Worm (Caenorhabditis elegans) whole organism, L3 larva: Measurements from ENCODE around the gene Y40C7B.4.
"Not testable (repeated sequence)": the region's sequence is repeated elsewhere in the genome, so short reads cannot be mapped to it uniquely, and the experiment has no call there.

Experiments used
- ZK546.5 ChIP-seq: sonication (generic microtip); optimal IDR thresholded peaks from 2 replicates; lab custom pipeline; 2017; ENCODE audit warnings: missing biosample characterization, missing genetic modification characterization
- aly-2 ChIP-seq: fragments of 150-350 bp; optimal IDR thresholded peaks from 2 replicates; lab custom pipeline; 2014; ENCODE audit warnings: missing biosample characterization, missing genetic modification characterization
- ama-1 ChIP-seq: fragments of 150-350 bp; optimal IDR thresholded peaks from 2 replicates; lab custom pipeline; 2018
- ceh-9 ChIP-seq: sonication (generic microtip); optimal IDR thresholded peaks from 2 replicates; lab custom pipeline; 2018; ENCODE audit warnings: missing biosample characterization, missing genetic modification characterization
- egl-27 ChIP-seq: sonication (generic microtip); optimal IDR thresholded peaks from 4 replicates; lab custom pipeline; 2017; ENCODE audit warnings: missing biosample characterization, missing genetic modification reagents, missing genetic modification characterization
- egl-5 ChIP-seq: fragments of 150-350 bp; optimal IDR thresholded peaks from 2 replicates; lab custom pipeline; 2017; ENCODE audit warnings: missing biosample characterization, missing genetic modification reagents, missing genetic modification characterization, inconsistent platforms
- elt-1 ChIP-seq: fragments of 150-350 bp; optimal IDR thresholded peaks from 2 replicates; lab custom pipeline; 2014; ENCODE audit warnings: missing biosample characterization, missing genetic modification characterization
- elt-2 ChIP-seq: sonication (generic microtip); optimal IDR thresholded peaks from 2 replicates; lab custom pipeline; 2016; ENCODE audit warnings: missing genetic modification reagents, mild to moderate bottlenecking, missing genetic modification characterization, missing compliant biosample characterization
- elt-3 ChIP-seq, 3 experiments: fragments of 150-350 bp in 1 of 3; sonication (generic microtip) in 2 of 3; optimal IDR thresholded peaks; 2 replicates in 2 of 3; 4 replicates in 1 of 3; lab custom pipeline; 2014 to 2017; ENCODE audit warnings: missing biosample characterization in 3 of 3, missing genetic modification characterization in 3 of 3
- fkh-10 ChIP-seq: sonication (generic microtip); optimal IDR thresholded peaks from 2 replicates; lab custom pipeline; 2017; ENCODE audit warnings: missing biosample characterization, missing genetic modification reagents, missing genetic modification characterization
- jun-1 ChIP-seq: fragments of 150-350 bp; optimal IDR thresholded peaks from 2 replicates; lab custom pipeline; 2014; ENCODE audit warnings: missing biosample characterization, missing genetic modification reagents, missing genetic modification characterization
- lsy-12 ChIP-seq: sonication (generic microtip); optimal IDR thresholded peaks from 2 replicates; lab custom pipeline; 2016; ENCODE audit warnings: mild to moderate bottlenecking, missing genetic modification characterization, missing compliant biosample characterization
- nhr-11 ChIP-seq: fragments of 150-350 bp; optimal IDR thresholded peaks from 2 replicates; lab custom pipeline; 2014; ENCODE audit warnings: missing biosample characterization, missing genetic modification characterization
- nhr-12 ChIP-seq: fragments of 150-350 bp; optimal IDR thresholded peaks from 2 replicates; lab custom pipeline; 2014; ENCODE audit warnings: missing biosample characterization, missing genetic modification characterization
- nhr-23 ChIP-seq: fragments of 150-350 bp; optimal IDR thresholded peaks from 2 replicates; lab custom pipeline; 2014; ENCODE audit warnings: missing biosample characterization, missing genetic modification reagents, missing genetic modification characterization
- nhr-237 ChIP-seq: fragments of 150-350 bp; optimal IDR thresholded peaks from 2 replicates; lab custom pipeline; 2014; ENCODE audit warnings: missing biosample characterization, missing genetic modification characterization
- nhr-28 ChIP-seq: fragments of 150-350 bp; optimal IDR thresholded peaks from 2 replicates; lab custom pipeline; 2014; ENCODE audit warnings: missing biosample characterization, missing genetic modification characterization
- nhr-77 ChIP-seq: fragments of 150-350 bp; optimal IDR thresholded peaks from 2 replicates; lab custom pipeline; 2014; ENCODE audit warnings: missing biosample characterization, missing genetic modification characterization
- pha-4 ChIP-seq: fragments of 150-350 bp; optimal IDR thresholded peaks from 2 replicates; lab custom pipeline; 2014; ENCODE audit warnings: missing biosample characterization, missing genetic modification reagents, missing genetic modification characterization
- pqm-1 ChIP-seq: fragments of 150-350 bp; optimal IDR thresholded peaks from 2 replicates; lab custom pipeline; 2017; ENCODE audit warnings: missing biosample characterization, missing genetic modification characterization, inconsistent platforms
- sea-2 ChIP-seq: fragments of 150-350 bp; sonication (generic microtip); optimal IDR thresholded peaks from 4 replicates; lab custom pipeline; 2014; ENCODE audit warnings: missing biosample characterization, missing genetic modification reagents, missing genetic modification characterization
- skn-1 ChIP-seq: fragments of 150-350 bp; optimal IDR thresholded peaks from 2 replicates; lab custom pipeline; 2014; ENCODE audit warnings: missing biosample characterization, missing genetic modification characterization
- snpc-4 ChIP-seq: fragments of 150-350 bp; optimal IDR thresholded peaks from 2 replicates; lab custom pipeline; 2014; ENCODE audit warnings: missing biosample characterization, missing genetic modification characterization
- tbx-2 ChIP-seq: sonication (generic microtip); optimal IDR thresholded peaks from 2 replicates; lab custom pipeline; 2016; ENCODE audit warnings: mild to moderate bottlenecking, missing genetic modification characterization, missing compliant biosample characterization
- zag-1 ChIP-seq: fragments of 150-350 bp; optimal IDR thresholded peaks from 2 replicates; lab custom pipeline; 2014; ENCODE audit warnings: missing biosample characterization, missing genetic modification characterization
- ztf-11 ChIP-seq: fragments of 150-350 bp; optimal IDR thresholded peaks from 2 replicates; lab custom pipeline; 2014; ENCODE audit warnings: missing biosample characterization, missing genetic modification characterization

Y40C7B.4 gene

DNA sequence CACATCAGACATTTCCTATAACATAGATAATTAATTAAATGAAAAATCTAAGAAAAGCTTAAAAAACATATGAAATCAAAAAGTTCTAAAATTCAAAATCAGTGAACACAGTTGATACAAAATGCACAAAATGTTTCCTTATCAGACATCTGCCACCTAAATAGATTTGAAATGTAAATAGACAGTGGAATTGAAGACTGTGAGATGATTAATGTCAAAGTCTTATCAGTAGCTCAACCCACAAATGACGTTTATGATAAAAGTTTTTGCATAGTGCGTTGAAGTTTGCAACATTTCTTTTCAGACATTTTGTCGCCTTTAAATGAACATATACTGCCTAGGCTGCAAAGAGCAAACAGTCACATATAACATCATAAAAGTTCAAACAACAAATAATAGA is at the start of gene Y40C7B.4:
Gene Y40C7B.4, minus strand, starts transcription at position 19 of the 400 bp plus-strand sequence.
- TF ChIP-seq pqm-1 (tag; lab: Kevin White, UChicago) (peak; percentile 93), jun-1 (tag; lab: Kevin White, UChicago) (peak; percentile 56), ama-1 (lab: Kevin White, UChicago) (no peak), pha-4 (tag; lab: Kevin White, UChicago) (peak; percentile 67), elt-2 (tag; lab: Kevin White, UChicago) (peak; percentile 97)

ce11 chrX:17304920-17305319 is 48.3 kb upstream of the Y40C7B.4 start, which contains the start of gene C33E10.1:
TSS of gene C33E10.1 (plus strand) at chrX:17305220.
- TF ChIP-seq ZK546.5; nhr-28; zag-1 (tag; lab: Kevin White, UChicago): not testable (repeated sequence)

ce11 chrX:17302419-17302818 is 45.8 kb upstream of the Y40C7B.4 start, which contains the start of gene fbxa-120:
TSS of gene fbxa-120 (plus strand) at chrX:17302719.
- TF ChIP-seq ama-1 (lab: Kevin White, UChicago): no peak
- no peak for TF ChIP-seq tbx-2 (tag; lab: Kevin White, UChicago)
- TF ChIP-seq sea-2: no peak
- TF ChIP-seq egl-27 (tag; lab: Kevin White, UChicago): no peak
- no peak for TF ChIP-seq elt-2 (tag; lab: Kevin White, UChicago)
- TF ChIP-seq pha-4 (tag; lab: Kevin White, UChicago): no peak
- TF ChIP-seq egl-5: no peak
- TF ChIP-seq nhr-23 (tag; lab: Kevin White, UChicago): no peak
- TF ChIP-seq skn-1: no peak
- no peak for TF ChIP-seq ZK546.5

DNA sequence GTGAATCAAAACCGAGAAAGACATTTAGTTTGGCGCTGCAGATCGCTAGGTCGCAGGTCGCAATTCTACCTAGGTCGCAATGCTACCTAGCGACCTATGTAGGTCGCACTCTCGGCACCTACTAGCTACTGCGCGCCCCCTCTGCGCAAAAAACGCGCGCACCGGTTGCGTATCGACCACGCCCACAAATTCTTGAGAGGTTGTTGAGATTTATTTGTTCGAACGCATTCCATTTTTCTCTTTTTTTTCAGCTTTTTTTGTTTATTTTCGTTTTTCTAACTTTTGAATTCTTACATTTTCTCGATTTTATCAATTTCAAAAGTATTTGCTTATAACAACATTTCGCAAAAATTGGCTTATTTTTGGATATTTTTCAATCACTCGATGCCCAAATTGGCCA is 45.3 kb upstream of the Y40C7B.4 start, which contains the start of gene C33E10.10:
Gene C33E10.10, minus strand, starts transcription at position 101 of the 400 bp plus-strand sequence.
- TF ChIP-seq pha-4 (tag; lab: Kevin White, UChicago) (no peak), nhr-11 (no peak), tbx-2 (tag; lab: Kevin White, UChicago) (no peak)

ce11 chrX:17300735-17301134 is 44.1 kb upstream of the Y40C7B.4 start:
- TF ChIP-seq nhr-77 (tag; lab: Kevin White, UChicago): no peak
- peak; percentile 40 for TF ChIP-seq snpc-4

- TF ChIP-seq nhr-237: no peak
- peak; percentile 53 for TF ChIP-seq pha-4 (tag; lab: Kevin White, UChicago)
- no peak for TF ChIP-seq fkh-10 (GFP tag; lab: Kevin White, UChicago)
- TF ChIP-seq nhr-12: no peak
- TF ChIP-seq elt-2 (tag; lab: Kevin White, UChicago): peak; percentile 6
Observed at ce11 chrX:17297408-17297807, 40.8 kb upstream of the Y40C7B.4 start.

- TF ChIP-seq ceh-9 (tag; lab: Kevin White, UChicago) (no peak), ztf-11 (tag; lab: Kevin White, UChicago) (no peak), aly-2 (tag; lab: Kevin White, UChicago) (no peak), elt-3 (tag; optimal IDR thresholded peaks at IDR 0.05; lab: Kevin White, UChicago) (no peak)
Observed at ce11 chrX:17294728-17295127, 38.1 kb upstream of the Y40C7B.4 start, which contains the start of gene C33E10.8. TSS of gene C33E10.8 (minus strand) at chrX:17294828.

- TF ChIP-seq elt-1 (tag; lab: Kevin White, UChicago): no peak
- TF ChIP-seq, all 47 proteins: peak for 0
Observed at ce11 chrX:17294019-17294418, 37.4 kb upstream of the Y40C7B.4 start.

DNA sequence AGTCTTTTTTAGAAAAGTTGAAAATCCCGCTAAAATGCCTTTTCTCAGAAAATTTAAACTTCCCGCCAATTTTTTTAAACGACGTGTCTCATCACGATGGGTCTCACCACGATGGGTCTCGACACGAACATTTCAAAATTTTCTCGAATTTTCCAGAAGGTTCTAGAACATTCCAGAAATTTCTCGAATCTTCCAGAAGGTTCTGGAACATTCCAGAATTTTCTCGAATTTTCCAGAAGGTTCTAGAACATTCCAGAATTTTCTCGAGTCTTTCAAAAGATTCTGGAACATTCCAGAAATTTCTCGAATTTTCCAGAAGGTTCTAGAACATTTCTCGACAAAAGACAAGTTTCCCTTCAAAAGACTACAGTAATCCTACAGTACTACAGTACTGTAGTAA is 31.8 kb upstream of the Y40C7B.4 start:
- TF ChIP-seq nhr-23 (tag; lab: Kevin White, UChicago): no peak
- TF ChIP-seq nhr-28: no peak
- no peak for TF ChIP-seq lsy-12
- TF ChIP-seq pha-4 (tag; lab: Kevin White, UChicago): no peak
- TF ChIP-seq tbx-2 (tag; lab: Kevin White, UChicago): no peak
